Fruit fly (Drosophila melanogaster) whole organism: ENCODE measurements around the gene CG14795.

Source experiments
- Dll ChIP-seq: fragments of >200 bp; optimal IDR thresholded peaks from 2 replicates; lab custom pipeline; 2017
- pan ChIP-seq: fragments of >200 bp; optimal IDR thresholded peaks from 2 replicates; lab custom pipeline; 2017
- psq ChIP-seq: fragments of >200 bp; optimal IDR thresholded peaks from 2 replicates; lab custom pipeline; 2017

dm6 chrX:1513865-1514264 is 1.3 kb upstream of the CG14795 start:
- no peak for TF ChIP-seq pan (lab: Kevin White, UChicago)
- no peak for TF ChIP-seq Dll (lab: Kevin White, UChicago)
- TF ChIP-seq psq (lab: Kevin White, UChicago): no peak
